Worm (Caenorhabditis elegans): ENCODE results near the gene C14A11.9.

C14A11.9 gene

ce11 chrX:2809611-2810010 is at the start of gene C14A11.9:
TSS of gene C14A11.9 (minus strand) at chrX:2809637.
- no peak for TF ChIP-seq unc-62 (GFP tag; optimal IDR thresholded peaks at IDR 0.05)

ce11 chrX:2858380-2858779 is 48.9 kb upstream of the C14A11.9 start:
- TF ChIP-seq unc-62 (GFP tag; optimal IDR thresholded peaks at IDR 0.05) = no peak

ce11 chrX:2857070-2857825 is 47.8 kb upstream of the C14A11.9 start, which contains the start of gene tra-4:
TSS of gene tra-4 (minus strand) at chrX:2857603.
- TF ChIP-seq unc-62 (GFP tag; optimal IDR thresholded peaks at IDR 0.05) = no peak

- TF ChIP-seq unc-62 (GFP tag; optimal IDR thresholded peaks at IDR 0.05) = no peak
Measured at ce11 chrX:2853963-2854362, 44.5 kb upstream of the C14A11.9 start.

ce11 chrX:2852388-2852908 is 43.0 kb upstream of the C14A11.9 start, which contains the start of gene kin-29:
TSS of gene kin-29 (minus strand) at chrX:2852438.
- TF ChIP-seq unc-62 (GFP tag; optimal IDR thresholded peaks at IDR 0.05) = no peak

- no peak for TF ChIP-seq unc-62 (GFP tag; optimal IDR thresholded peaks at IDR 0.05)
Measured at ce11 chrX:2843508-2843907, 34.1 kb upstream of the C14A11.9 start.

- no peak for TF ChIP-seq unc-62 (GFP tag; optimal IDR thresholded peaks at IDR 0.05)
Measured at ce11 chrX:2841754-2842153, 32.3 kb upstream of the C14A11.9 start.

- TF ChIP-seq unc-62 (GFP tag; optimal IDR thresholded peaks at IDR 0.05) = no peak
Measured at ce11 chrX:2840287-2840686, 30.9 kb upstream of the C14A11.9 start, which contains the start of gene Y71H10B.1. TSS of gene Y71H10B.1 (minus strand) at chrX:2840292.

ce11 chrX:2838619-2839018 is 29.2 kb upstream of the C14A11.9 start:
- TF ChIP-seq unc-62 (GFP tag; optimal IDR thresholded peaks at IDR 0.05) = no peak

- no peak for TF ChIP-seq unc-62 (GFP tag; optimal IDR thresholded peaks at IDR 0.05)
Measured at ce11 chrX:2837477-2837876, 28.0 kb upstream of the C14A11.9 start.

ce11 chrX:2836770-2837169 is 27.3 kb upstream of the C14A11.9 start:
- TF ChIP-seq unc-62 (GFP tag; optimal IDR thresholded peaks at IDR 0.05) = no peak

- TF ChIP-seq unc-62 (GFP tag; optimal IDR thresholded peaks at IDR 0.05) = no peak
Measured at ce11 chrX:2827702-2828182, 18.3 kb upstream of the C14A11.9 start, which contains the start of gene ssr-2. TSS of gene ssr-2 (minus strand) at chrX:2827752.

- TF ChIP-seq unc-62 (GFP tag; optimal IDR thresholded peaks at IDR 0.05) = no peak
Measured at ce11 chrX:2826337-2826736, 16.9 kb upstream of the C14A11.9 start.

- no peak for TF ChIP-seq unc-62 (GFP tag; optimal IDR thresholded peaks at IDR 0.05)
Measured at ce11 chrX:2820148-2820547, 10.7 kb upstream of the C14A11.9 start, which contains the start of gene tsp-6. TSS of gene tsp-6 (plus strand) at chrX:2820448.

ce11 chrX:2819747-2820146 is 10.3 kb upstream of the C14A11.9 start:
- TF ChIP-seq unc-62 (GFP tag; optimal IDR thresholded peaks at IDR 0.05) = no peak

- TF ChIP-seq unc-62 (GFP tag; optimal IDR thresholded peaks at IDR 0.05) = no peak
Measured at ce11 chrX:2818899-2819298, 9.5 kb upstream of the C14A11.9 start.

ce11 chrX:2814097-2814720 is 4.8 kb upstream of the C14A11.9 start, which contains the start of gene C14A11.6:
TSS of gene C14A11.6 (minus strand) at chrX:2814147.
- no peak for TF ChIP-seq unc-62 (GFP tag; optimal IDR thresholded peaks at IDR 0.05)

All from whole organism, dauer.